Worm (Caenorhabditis elegans) whole organism, mixed stage, embryonic: ENCODE data around the gene M02B1.3.

Experiments
- lin-13 ChIP-seq: fragments of 150-350 bp; optimal IDR thresholded peaks from 2 replicates; lab custom pipeline; 2014; ENCODE audit warnings: missing biosample characterization, missing genetic modification characterization
- pha-4 ChIP-seq: fragments of 150-350 bp; optimal IDR thresholded peaks from 2 replicates; lab custom pipeline; 2018; ENCODE audit warnings: missing biosample characterization, missing genetic modification reagents, missing genetic modification characterization
- unc-39 ChIP-seq: fragments of 150-350 bp; optimal IDR thresholded peaks from 2 replicates; lab custom pipeline; 2014; ENCODE audit warnings: missing biosample characterization, missing genetic modification characterization
- unc-62 ChIP-seq: fragments of 150-350 bp; optimal IDR thresholded peaks from 2 replicates; lab custom pipeline; 2014; ENCODE audit warnings: missing biosample characterization, missing genetic modification reagents, missing genetic modification characterization
- ztf-11 ChIP-seq: fragments of 150-350 bp; optimal IDR thresholded peaks from 2 replicates; lab custom pipeline; 2014; ENCODE audit warnings: missing biosample characterization, missing genetic modification characterization

DNA sequence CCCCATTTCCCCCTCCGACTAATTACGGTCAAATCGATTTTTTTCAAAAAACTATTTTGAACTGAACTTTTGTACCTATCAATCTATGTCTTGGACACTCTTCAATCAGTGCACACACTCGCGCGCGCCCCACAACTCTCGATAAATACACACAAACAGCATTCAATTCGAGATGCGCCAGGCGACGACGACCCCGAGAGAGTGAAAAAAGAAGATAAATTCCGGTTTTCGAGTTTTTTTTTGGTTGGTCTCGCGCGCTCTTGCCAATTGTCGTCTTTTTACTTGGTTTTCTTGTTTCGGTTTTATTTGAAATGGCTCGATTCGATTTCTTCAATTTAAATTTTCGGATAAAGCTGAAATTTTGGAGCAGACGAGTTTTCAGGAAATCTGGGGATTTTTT is 4.0 kb downstream of the M02B1.3 start:
- TF ChIP-seq unc-62 (GFP tag; lab: Kevin White, UChicago) (no peak), pha-4 (tag; lab: Kevin White, UChicago) (no peak), lin-13 (no peak), ztf-11 (no peak), unc-39 (tag; lab: Kevin White, UChicago) (no peak)
